Worm (Caenorhabditis elegans): ENCODE measurements around the gene C46G7.5.

DNA sequence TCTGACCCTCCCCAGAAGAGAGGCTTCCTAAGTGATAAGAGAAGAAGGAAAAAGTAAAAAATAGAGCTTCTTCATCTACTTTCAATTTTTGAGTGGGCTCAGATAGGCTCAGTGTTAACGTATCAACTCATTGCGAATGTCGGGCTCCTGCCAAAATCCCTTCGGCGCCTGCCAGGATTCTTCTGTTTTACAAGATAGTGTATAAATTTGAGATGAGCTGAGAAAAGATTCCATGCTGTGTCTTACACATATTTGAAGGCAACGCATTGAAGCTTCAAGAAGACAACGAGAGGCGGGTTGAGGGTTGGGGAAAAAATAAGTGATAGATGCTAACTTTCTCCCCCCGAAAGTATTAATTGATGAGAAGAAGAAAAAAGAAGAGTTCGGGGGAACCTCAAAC, 21.0 kb upstream of the C46G7.5 start:
- TF ChIP-seq elt-2 (tag; optimal IDR thresholded peaks at IDR 0.05) (no peak), lin-13 (GFP tag; optimal IDR thresholded peaks at IDR 0.05) (no peak), unc-62 (GFP tag; optimal IDR thresholded peaks at IDR 0.05) (no peak), F16B12.6 (tag; optimal IDR thresholded peaks at IDR 0.05) (no peak), C04F5.9 (tag; optimal IDR thresholded peaks at IDR 0.05) (no peak), fos-1 (tag; optimal IDR thresholded peaks at IDR 0.05) (no peak), pqm-1 (tag; optimal IDR thresholded peaks at IDR 0.05) (no peak), ces-1 (GFP tag; optimal IDR thresholded peaks at IDR 0.05) (no peak), mep-1 (tag; optimal IDR thresholded peaks at IDR 0.05) (no peak), nhr-237 (tag; optimal IDR thresholded peaks at IDR 0.05) (no peak)

Data from whole organism, L1 larva.